Worm (Caenorhabditis elegans): ENCODE results near the gene clc-20.

- TF ChIP-seq hlh-30 (tag; optimal IDR thresholded peaks at IDR 0.05; ENCODE audit: insufficient read depth) (no peak), ceh-45 (GFP tag; IDR thresholded peaks at IDR 0.05) (no peak), sox-2 (GFP tag; IDR thresholded peaks at IDR 0.05) (no peak)
Measured at ce11 chrIII:880840-881239, 8.5 kb downstream of the clc-20 start.
